Worm (Caenorhabditis elegans) whole organism, young adult: ENCODE data around the gene C16D9.9.
A peak's percentile ranks its signal among the peaks of the same experiment; 100 is the strongest.

Experiments
- B0336.3 ChIP-seq: fragments of 200-800 bp; sonication (Bioruptor generic); IDR thresholded peaks from 2 replicates; pipeline ENCODE4 v1.3.6; 2022; ENCODE audit warnings: missing genetic modification characterization, missing compliant biosample characterization
- C17E4.6 ChIP-seq: fragments of 200-800 bp; sonication (Bioruptor generic); IDR thresholded peaks from 2 replicates; pipeline ENCODE4 v1.3.6; 2022; ENCODE audit warnings: missing genetic modification reagents, missing genetic modification characterization, missing compliant biosample characterization
- F10E7.11 ChIP-seq: sonication (generic microtip); optimal IDR thresholded peaks from 2 replicates; lab custom pipeline; 2017; ENCODE audit warnings: mild to moderate bottlenecking, missing genetic modification characterization, moderate library complexity, missing compliant biosample characterization
- F22D6.2 ChIP-seq: sonication (generic microtip); optimal IDR thresholded peaks from 2 replicates; lab custom pipeline; 2016; ENCODE audit warnings: mild to moderate bottlenecking, missing genetic modification characterization, missing compliant biosample characterization
- F52B5.7 ChIP-seq: sonication (generic microtip); optimal IDR thresholded peaks from 2 replicates; lab custom pipeline; 2016; ENCODE audit warnings: mild to moderate bottlenecking, missing genetic modification characterization, missing compliant biosample characterization
- F57A8.1 ChIP-seq: fragments of 200-800 bp; sonication (Bioruptor generic); optimal IDR thresholded peaks from 2 replicates; lab custom pipeline; 2018; ENCODE audit warnings: mild to moderate bottlenecking, missing genetic modification characterization, moderate library complexity, missing compliant biosample characterization
- K12H6.12 ChIP-seq: fragments of 200-800 bp; sonication (Bioruptor generic); optimal IDR thresholded peaks from 2 replicates; lab custom pipeline; 2018; ENCODE audit warnings: mild to moderate bottlenecking, missing genetic modification characterization, missing compliant biosample characterization
- T26A5.8 ChIP-seq: sonication (generic microtip); optimal IDR thresholded peaks from 2 replicates; lab custom pipeline; 2016; ENCODE audit warnings: missing genetic modification characterization, missing compliant biosample characterization
- aptf-2 ChIP-seq: fragments of 200-800 bp; sonication (Bioruptor generic); conservative IDR thresholded peaks from 2 replicates; pipeline ENCODE4 v1.3.6; 2022; ENCODE audit warnings: missing genetic modification reagents, missing genetic modification characterization, missing compliant biosample characterization
- aptf-3 ChIP-seq: fragments of 200-800 bp; sonication (Bioruptor generic); IDR thresholded peaks from 2 replicates; pipeline ENCODE4 v1.3.6; 2022; ENCODE audit warnings: missing genetic modification characterization, missing compliant biosample characterization
- attf-3 ChIP-seq: fragments of 200-800 bp; sonication (Bioruptor generic); conservative IDR thresholded peaks from 2 replicates; pipeline ENCODE4 v1.3.6; 2022; ENCODE audit warnings: missing genetic modification reagents, missing genetic modification characterization, missing compliant biosample characterization
- attf-5 ChIP-seq: fragments of 200-800 bp; sonication (Bioruptor generic); optimal IDR thresholded peaks from 2 replicates; lab custom pipeline; 2018; ENCODE audit warnings: mild to moderate bottlenecking, missing genetic modification characterization, missing compliant biosample characterization
- attf-6 ChIP-seq: fragments of 200-800 bp; sonication (Bioruptor generic); IDR thresholded peaks from 2 replicates; pipeline ENCODE4 v1.3.6; 2022; ENCODE audit warnings: missing genetic modification reagents, missing genetic modification characterization, missing compliant biosample characterization
- cebp-1 ChIP-seq, 2 experiments: fragments of 200-800 bp in 1 of 2; sonication (Bioruptor generic) in 1 of 2; sonication (generic microtip) in 1 of 2; IDR thresholded peaks in 1 of 2; optimal IDR thresholded peaks in 1 of 2; 2 replicates each; pipeline versions ENCODE4 v1.3.6 to Lab custom; 2017 to 2022; ENCODE audit warnings: missing compliant biosample characterization in 2 of 2, missing genetic modification characterization in 2 of 2, mild to moderate bottlenecking in 1 of 2, missing genetic modification reagents in 1 of 2, moderate library complexity in 1 of 2
- cebp-2 ChIP-seq: fragments of 200-800 bp; sonication (Bioruptor generic); IDR thresholded peaks from 2 replicates; pipeline ENCODE4 v1.3.6; 2022; ENCODE audit warnings: missing genetic modification characterization, missing compliant biosample characterization
- ceh-100 ChIP-seq: fragments of 200-800 bp; sonication (Bioruptor generic); IDR thresholded peaks from 2 replicates; pipeline ENCODE4 v1.3.6; 2022; ENCODE audit warnings: missing genetic modification reagents, missing genetic modification characterization, missing compliant biosample characterization
- ceh-27 ChIP-seq: fragments of 200-800 bp; sonication (Bioruptor generic); optimal IDR thresholded peaks from 2 replicates; lab custom pipeline; 2018; ENCODE audit warnings: mild to moderate bottlenecking, missing genetic modification characterization, moderate library complexity, missing compliant biosample characterization
- ceh-40 ChIP-seq: fragments of 200-800 bp; sonication (Bioruptor generic); IDR thresholded peaks from 2 replicates; pipeline ENCODE4 v1.3.6; 2022; ENCODE audit warnings: missing genetic modification characterization, missing compliant biosample characterization
- chd-7 ChIP-seq: sonication (generic microtip); optimal IDR thresholded peaks from 2 replicates; lab custom pipeline; 2016; ENCODE audit warnings: mild to moderate bottlenecking, missing genetic modification characterization, moderate library complexity, missing compliant biosample characterization
- dpff-1 ChIP-seq: sonication (generic microtip); optimal IDR thresholded peaks from 2 replicates; lab custom pipeline; 2017; ENCODE audit warnings: mild to moderate bottlenecking, missing genetic modification characterization, missing compliant biosample characterization
- efl-1 ChIP-seq: fragments of 150-350 bp; optimal IDR thresholded peaks from 2 replicates; lab custom pipeline; 2014; ENCODE audit warnings: missing biosample characterization, missing genetic modification reagents, missing genetic modification characterization
- egl-18 ChIP-seq: fragments of 200-800 bp; sonication (Bioruptor generic); IDR thresholded peaks from 2 replicates; pipeline ENCODE4 v1.3.6; 2022; ENCODE audit warnings: missing genetic modification reagents, missing genetic modification characterization, missing compliant biosample characterization
- egl-44 ChIP-seq: fragments of 200-800 bp; sonication (Bioruptor generic); IDR thresholded peaks from 2 replicates; pipeline ENCODE4 v1.3.6; 2022; ENCODE audit warnings: missing genetic modification reagents, missing genetic modification characterization, missing compliant biosample characterization
- fkh-3 ChIP-seq: sonication (generic microtip); optimal IDR thresholded peaks from 2 replicates; lab custom pipeline; 2016; ENCODE audit warnings: mild to moderate bottlenecking, missing genetic modification characterization, missing compliant biosample characterization
- him-1 ChIP-seq: sonication (generic microtip); optimal IDR thresholded peaks from 2 replicates; lab custom pipeline; 2016; ENCODE audit warnings: missing genotype, missing genetic modification reagents, missing genetic modification characterization, missing compliant biosample characterization
- hlh-26 ChIP-seq: fragments of 200-800 bp; sonication (Bioruptor generic); conservative IDR thresholded peaks from 2 replicates; pipeline ENCODE4 v1.3.6; 2022; ENCODE audit warnings: missing genetic modification reagents, missing genetic modification characterization, missing compliant biosample characterization
- hmg-20 ChIP-seq: fragments of 200-800 bp; sonication (Bioruptor generic); IDR thresholded peaks from 2 replicates; pipeline ENCODE4 v1.3.6; 2022; ENCODE audit warnings: missing genetic modification reagents, missing genetic modification characterization, missing compliant biosample characterization
- hsf-1 ChIP-seq: fragments of 200-800 bp; sonication (Bioruptor generic); IDR thresholded peaks from 2 replicates; pipeline ENCODE4 v1.3.6; 2022; ENCODE audit warnings: missing genetic modification reagents, missing genetic modification characterization, missing compliant biosample characterization
- lag-1 ChIP-seq: fragments of 200-800 bp; sonication (Bioruptor generic); IDR thresholded peaks from 2 replicates; pipeline ENCODE4 v1.3.6; 2022; ENCODE audit warnings: missing genetic modification reagents, missing genetic modification characterization, missing compliant biosample characterization
- lin-26 ChIP-seq: fragments of 200-800 bp; sonication (Bioruptor generic); IDR thresholded peaks from 2 replicates; pipeline ENCODE4 v1.3.6; 2022; ENCODE audit warnings: missing genetic modification reagents, missing genetic modification characterization, missing compliant biosample characterization
- lin-40 ChIP-seq: sonication (generic microtip); optimal IDR thresholded peaks from 2 replicates; lab custom pipeline; 2016; ENCODE audit warnings: missing genetic modification characterization, mild to moderate bottlenecking, missing compliant biosample characterization, missing genotype, missing genetic modification reagents
- lsy-27 ChIP-seq: sonication (generic microtip); optimal IDR thresholded peaks from 2 replicates; lab custom pipeline; 2017; ENCODE audit warnings: missing genetic modification characterization, mild to moderate bottlenecking, missing compliant biosample characterization, antibody characterized with exemption, missing genotype, borderline replicate concordance; ENCODE audit not compliant: insufficient read depth
- madf-3 ChIP-seq: fragments of 200-800 bp; sonication (Bioruptor generic); IDR thresholded peaks from 2 replicates; pipeline ENCODE4 v1.3.6; 2022; ENCODE audit warnings: missing genetic modification reagents, missing genetic modification characterization, missing compliant biosample characterization
- madf-8 ChIP-seq: fragments of 200-800 bp; sonication (Bioruptor generic); conservative IDR thresholded peaks from 2 replicates; pipeline ENCODE4 v1.3.6; 2022; ENCODE audit warnings: missing genetic modification reagents, missing genetic modification characterization, missing compliant biosample characterization
- mel-28 ChIP-seq: sonication (generic microtip); optimal IDR thresholded peaks from 2 replicates; lab custom pipeline; 2016; ENCODE audit warnings: borderline replicate concordance, mild to moderate bottlenecking, missing genetic modification characterization, missing compliant biosample characterization
- nfya-2 ChIP-seq: fragments of 200-800 bp; sonication (Bioruptor generic); IDR thresholded peaks from 2 replicates; pipeline ENCODE4 v1.3.6; 2022; ENCODE audit warnings: missing genetic modification reagents, missing genetic modification characterization, missing compliant biosample characterization
- nhr-120 ChIP-seq: fragments of 200-800 bp; sonication (Bioruptor generic); IDR thresholded peaks from 2 replicates; pipeline ENCODE4 v1.3.6; 2022; ENCODE audit warnings: missing genetic modification characterization, missing compliant biosample characterization
- nhr-179 ChIP-seq: sonication (generic microtip); optimal IDR thresholded peaks from 2 replicates; lab custom pipeline; 2016; ENCODE audit warnings: mild to moderate bottlenecking, missing genetic modification characterization, missing compliant biosample characterization
- rcor-1 ChIP-seq: fragments of 200-800 bp; sonication (Bioruptor generic); IDR thresholded peaks from 2 replicates; pipeline ENCODE4 v1.3.6; 2022; ENCODE audit warnings: missing genetic modification reagents, missing genetic modification characterization, missing compliant biosample characterization
- sdz-38 ChIP-seq: sonication (generic microtip); optimal IDR thresholded peaks from 2 replicates; lab custom pipeline; 2016; ENCODE audit warnings: missing genotype, missing genetic modification characterization, missing compliant biosample characterization
- sea-2 ChIP-seq: fragments of 200-800 bp; sonication (Bioruptor generic); IDR thresholded peaks from 2 replicates; pipeline ENCODE4 v1.3.6; 2022; ENCODE audit warnings: missing genetic modification characterization, missing compliant biosample characterization
- snpc-1.3 ChIP-seq: sonication (generic microtip); optimal IDR thresholded peaks from 2 replicates; lab custom pipeline; 2017; ENCODE audit warnings: missing genetic modification characterization, mild to moderate bottlenecking, missing compliant biosample characterization, antibody characterized with exemption, moderate library complexity, missing genotype, missing genetic modification reagents; ENCODE audit not compliant: insufficient read depth
- snpc-4 ChIP-seq, 5 experiments: fragments of 150-350 bp in 1 of 5; sonication (generic microtip) in 4 of 5; optimal IDR thresholded peaks; 2 replicates each; lab custom pipeline; 2014 to 2018; ENCODE audit warnings: missing genetic modification characterization in 5 of 5, missing biosample characterization in 3 of 5, antibody characterized with exemption in 2 of 5, mild to moderate bottlenecking in 2 of 5, missing compliant biosample characterization in 2 of 5, missing genotype in 2 of 5, moderate library complexity in 2 of 5, missing genetic modification reagents in 1 of 5
- somi-1 ChIP-seq: fragments of 200-800 bp; sonication (Bioruptor generic); optimal IDR thresholded peaks from 2 replicates; lab custom pipeline; 2018; ENCODE audit warnings: mild to moderate bottlenecking, missing genetic modification characterization, missing compliant biosample characterization
- tbp1 ChIP-seq: fragments of 200-800 bp; sonication (Bioruptor generic); optimal IDR thresholded peaks from 2 replicates; lab custom pipeline; 2018; ENCODE audit warnings: mild to moderate bottlenecking, missing genetic modification characterization, missing compliant biosample characterization
- tbx-9 ChIP-seq: sonication (generic microtip); optimal IDR thresholded peaks from 2 replicates; lab custom pipeline; 2016; ENCODE audit warnings: borderline replicate concordance, missing genetic modification characterization, inconsistent platforms, missing compliant biosample characterization
- ztf-25 ChIP-seq: fragments of 200-800 bp; sonication (Bioruptor generic); IDR thresholded peaks from 2 replicates; pipeline ENCODE4 v1.3.6; 2022; ENCODE audit warnings: missing genetic modification reagents, missing genetic modification characterization, missing compliant biosample characterization
- ztf-28 ChIP-seq: fragments of 200-800 bp; sonication (Bioruptor generic); IDR thresholded peaks from 2 replicates; pipeline ENCODE4 v1.3.6; 2022; ENCODE audit warnings: missing genetic modification reagents, missing genetic modification characterization, missing compliant biosample characterization

The C16D9.9 gene

ce11 chrV:8230056-8230455 lies 34.0 kb upstream of the C16D9.9 start (continued):
- TF ChIP-seq somi-1 (GFP tag; lab: Kevin White, UChicago) (no peak), K12H6.12 (no peak), lin-26 (GFP tag; lab: Robert Waterston, UW) (peak; percentile 74), snpc-4 (GFP tag; optimal IDR thresholded peaks at IDR 0.05; lab: Kevin White, UChicago) (peak; percentile 41), snpc-4 (tag; optimal IDR thresholded peaks at IDR 0.05; lab: Kevin White, UChicago) (peak; percentile 68 to 92 (median 80)), attf-3 (GFP tag; lab: Robert Waterston, UW) (no peak), hsf-1 (GFP tag; lab: Robert Waterston, UW) (no peak), tbx-9 (tag; lab: Kevin White, UChicago) (no peak), snpc-1.3 (no peak), hlh-26 (GFP tag; lab: Robert Waterston, UW) (no peak), tbp1 (peak; percentile 91), lsy-27 (tag; lab: Kevin White, UChicago) (no peak), dpff-1 (tag; lab: Kevin White, UChicago) (no peak), him-1 (tag; lab: Kevin White, UChicago) (peak; percentile 78), F22D6.2 (no peak), sea-2 (GFP tag; lab: Robert Waterston, UW) (no peak), attf-5 (GFP tag; lab: Kevin White, UChicago) (no peak), ztf-25 (GFP tag; lab: Robert Waterston, UW) (0 out of 2 replicates have a peak, but pooled peaks have one; percentile 46), madf-3 (GFP tag; lab: Robert Waterston, UW) (no peak), sdz-38 (tag; lab: Kevin White, UChicago) (no peak), ceh-27 (GFP tag; lab: Kevin White, UChicago) (no peak), T26A5.8 (tag; lab: Kevin White, UChicago) (no peak), chd-7 (tag; lab: Kevin White, UChicago) (no peak), C17E4.6 (GFP tag; lab: Robert Waterston, UW) (no peak), mel-28 (no peak), ceh-40 (GFP tag; lab: Robert Waterston, UW) (0 out of 2 replicates have a peak, but pooled peaks have one; percentile 41), nhr-120 (GFP tag; lab: Robert Waterston, UW) (no peak), F10E7.11 (tag; lab: Kevin White, UChicago) (no peak), egl-18 (GFP tag; lab: Robert Waterston, UW) (no peak), lin-40 (tag; lab: Kevin White, UChicago) (no peak), attf-6 (GFP tag; lab: Robert Waterston, UW) (peak; percentile 59; the same call in 1 of the 2 replicates), F57A8.1 (GFP tag; lab: Kevin White, UChicago) (no peak), rcor-1 (GFP tag; lab: Robert Waterston, UW) (no peak), lag-1 (GFP tag; lab: Robert Waterston, UW) (no peak), madf-8 (no peak), aptf-2 (GFP tag; lab: Robert Waterston, UW) (no peak), nhr-179 (no peak), hmg-20 (GFP tag; lab: Robert Waterston, UW) (no peak), cebp-1 (GFP tag; IDR thresholded peaks at IDR 0.05; lab: Robert Waterston, UW) (no peak), cebp-1 (tag; optimal IDR thresholded peaks at IDR 0.05; lab: Kevin White, UChicago) (no peak), aptf-3 (no peak), fkh-3 (tag; lab: Kevin White, UChicago) (no peak), B0336.3 (GFP tag; lab: Robert Waterston, UW) (no peak), F52B5.7 (tag; lab: Kevin White, UChicago) (no peak), ceh-100 (GFP tag; lab: Robert Waterston, UW) (peak; percentile 12; the same call in 1 of the 2 replicates), cebp-2 (GFP tag; lab: Robert Waterston, UW) (no peak), ztf-28 (GFP tag; lab: Robert Waterston, UW) (no peak), nfya-2 (GFP tag; lab: Robert Waterston, UW) (no peak), efl-1 (GFP tag; lab: Kevin White, UChicago) (no peak), egl-44 (no peak)
